Fruit fly (Drosophila melanogaster) whole organism: ENCODE data around the gene CG33643.

Source experiments
- Dll ChIP-seq: fragments of >200 bp; optimal IDR thresholded peaks from 2 replicates; lab custom pipeline; 2017
- pan ChIP-seq: fragments of >200 bp; optimal IDR thresholded peaks from 2 replicates; lab custom pipeline; 2017
- usp ChIP-seq: fragments of >200 bp; optimal IDR thresholded peaks from 2 replicates; lab custom pipeline; 2017; ENCODE audit warnings: missing biosample characterization, missing genetic modification characterization, mixed read lengths

DNA sequence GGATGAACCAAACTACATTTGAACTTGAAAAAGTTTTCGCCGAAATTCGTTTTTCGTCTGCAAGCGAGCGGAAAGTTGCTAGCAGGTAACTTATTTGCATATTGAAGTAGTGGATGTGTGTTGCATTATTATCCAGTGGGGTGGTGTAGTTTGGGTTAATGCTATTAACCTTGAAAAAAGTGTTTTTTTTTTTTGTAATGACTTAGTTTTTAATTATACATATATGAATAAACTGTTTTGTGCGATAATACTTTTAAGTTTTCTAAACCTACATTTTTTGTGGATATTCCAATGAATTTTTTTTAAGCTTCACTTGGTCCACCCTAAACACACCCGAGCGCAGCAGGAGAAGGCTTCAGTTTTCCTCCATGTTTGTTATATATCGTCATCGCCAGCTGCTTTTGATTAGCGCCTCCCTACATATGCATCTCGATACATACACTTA, 40.1 kb downstream of the CG33643 start:
- TF ChIP-seq usp (GFP tag; lab: Kevin White, UChicago) (no peak), Dll (lab: Kevin White, UChicago) (no peak), pan (lab: Kevin White, UChicago) (no peak)
